Worm (Caenorhabditis elegans) whole organism, midembryonic: ENCODE results near the gene atl-1.

Experiments
- T22C8.4 ChIP-seq: fragments of 200-800 bp; sonication (Bioruptor generic); IDR thresholded peaks from 2 replicates; pipeline ENCODE4 v1.3.6; 2022; ENCODE audit warnings: missing genetic modification characterization, missing compliant biosample characterization
- cog-1 ChIP-seq: sonication (generic microtip); optimal IDR thresholded peaks from 2 replicates; lab custom pipeline; 2016; ENCODE audit warnings: missing genetic modification characterization, missing compliant biosample characterization
- flt-1 ChIP-seq: fragments of 200-800 bp; sonication (Bioruptor generic); IDR thresholded peaks from 2 replicates; pipeline ENCODE4 v1.3.6; 2022; ENCODE audit warnings: missing genetic modification characterization, missing compliant biosample characterization
- klf-2 ChIP-seq: fragments of 200-800 bp; sonication (Bioruptor generic); conservative IDR thresholded peaks from 2 replicates; pipeline ENCODE4 v1.3.6; 2022; ENCODE audit warnings: missing genetic modification reagents, missing genetic modification characterization, missing compliant biosample characterization
- med-1 ChIP-seq: sonication (generic microtip); optimal IDR thresholded peaks from 2 replicates; lab custom pipeline; 2017; ENCODE audit warnings: missing genetic modification characterization, mild to moderate bottlenecking, missing compliant biosample characterization, antibody characterized with exemption, missing genetic modification reagents; ENCODE audit not compliant: insufficient read depth
- ref-1 ChIP-seq: fragments of 200-800 bp; sonication (Bioruptor generic); conservative IDR thresholded peaks from 2 replicates; pipeline ENCODE4 v1.3.6; 2022; ENCODE audit warnings: missing genetic modification reagents, missing genetic modification characterization, missing compliant biosample characterization
- tab-1 ChIP-seq: fragments of 200-800 bp; sonication (Bioruptor generic); IDR thresholded peaks from 2 replicates; pipeline ENCODE4 v1.3.6; 2022; ENCODE audit warnings: missing genetic modification characterization, missing compliant biosample characterization
- ztf-23 ChIP-seq: fragments of 200-800 bp; sonication (Bioruptor generic); IDR thresholded peaks from 2 replicates; pipeline ENCODE4 v1.3.6; 2022; ENCODE audit warnings: missing genetic modification reagents, missing genetic modification characterization, missing compliant biosample characterization
- ztf-29 ChIP-seq: fragments of 200-800 bp; sonication (Bioruptor generic); IDR thresholded peaks from 2 replicates; pipeline ENCODE4 v1.3.6; 2022; ENCODE audit warnings: missing genetic modification reagents, missing genetic modification characterization, missing compliant biosample characterization

atl-1 gene

ce11 chrV:9603488-9603887 lies 41.9 kb downstream of the atl-1 start:
- peak; percentile 75; the same call in 1 of the 2 replicates for TF ChIP-seq flt-1 (GFP tag; lab: Robert Waterston, UW)

- no peak for TF ChIP-seq klf-2
Observed at ce11 chrV:9590317-9590716, 55.1 kb downstream of the atl-1 start, which contains the start of gene K09G1.2. Gene K09G1.2 (plus strand): TSS chrV:9590617.

- no peak for TF ChIP-seq T22C8.4 (GFP tag; lab: Robert Waterston, UW)
- no peak for TF ChIP-seq med-1 (GFP tag; lab: Kevin White, UChicago)
- no peak for TF ChIP-seq ref-1 (GFP tag; lab: Robert Waterston, UW)
- no peak for TF ChIP-seq klf-2
- no peak for TF ChIP-seq ztf-23 (GFP tag; lab: Robert Waterston, UW)
- TF ChIP-seq cog-1 (tag; lab: Kevin White, UChicago) = no peak
- TF ChIP-seq flt-1 (GFP tag; lab: Robert Waterston, UW) = no peak
- TF ChIP-seq tab-1 = no peak
- no peak for TF ChIP-seq ztf-29
Observed at ce11 chrV:9588574-9588973, 56.8 kb downstream of the atl-1 start.

ce11 chrV:9587619-9588018 lies 57.8 kb downstream of the atl-1 start:
- no peak for TF ChIP-seq ztf-23 (GFP tag; lab: Robert Waterston, UW)
- TF ChIP-seq med-1 (GFP tag; lab: Kevin White, UChicago) = no peak
- no peak for TF ChIP-seq klf-2
- TF ChIP-seq tab-1 = no peak
- TF ChIP-seq ref-1 (GFP tag; lab: Robert Waterston, UW) = no peak
- TF ChIP-seq T22C8.4 (GFP tag; lab: Robert Waterston, UW) = no peak
- TF ChIP-seq flt-1 (GFP tag; lab: Robert Waterston, UW) = no peak
- no peak for TF ChIP-seq cog-1 (tag; lab: Kevin White, UChicago)
- no peak for TF ChIP-seq ztf-29
